Fruit fly (Drosophila melanogaster) whole organism, embryonic: ENCODE results near the gene CG11131.

Source experiments
- Bdp1 ChIP-seq: fragments of 200-800 bp; sonication (Bioruptor generic); optimal IDR thresholded peaks from 3 replicates; lab custom pipeline; 2016; ENCODE audit warnings: missing biosample characterization, missing genetic modification characterization
- CG11247 ChIP-seq: fragments of 200-800 bp; sonication (Bioruptor generic); IDR thresholded peaks from 2 replicates; pipeline ENCODE4 v1.3.6; 2022; ENCODE audit warnings: missing biosample characterization, missing genetic modification characterization
- CG12391 ChIP-seq: fragments of 200-800 bp; sonication (Bioruptor generic); optimal IDR thresholded peaks from 3 replicates; lab custom pipeline; 2018; ENCODE audit warnings: missing biosample characterization, mild to moderate bottlenecking, missing genetic modification characterization, moderate library complexity
- CG15514 ChIP-seq: fragments of 200-800 bp; sonication (Bioruptor generic); optimal IDR thresholded peaks from 3 replicates; lab custom pipeline; 2017; ENCODE audit warnings: missing biosample characterization, missing genetic modification characterization, mild to moderate bottlenecking, moderate library complexity, missing genetic modification reagents
- CG18619 ChIP-seq: fragments of 200-800 bp; sonication (Bioruptor generic); optimal IDR thresholded peaks from 3 replicates; lab custom pipeline; 2017; ENCODE audit warnings: missing biosample characterization, mild to moderate bottlenecking, missing genetic modification characterization
- CG2889 ChIP-seq: fragments of 200-800 bp; sonication (Bioruptor generic); IDR thresholded peaks from 3 replicates; pipeline ENCODE4 v1.3.6; 2022; ENCODE audit warnings: missing biosample characterization, missing genetic modification characterization
- CG3163 ChIP-seq: fragments of 200-800 bp; sonication (Bioruptor generic); optimal IDR thresholded peaks from 3 replicates; lab custom pipeline; 2016; ENCODE audit warnings: missing biosample characterization, missing genetic modification characterization
- CG34376 ChIP-seq: fragments of 200-800 bp; sonication (Bioruptor generic); optimal IDR thresholded peaks from 2 replicates; lab custom pipeline; 2018; ENCODE audit warnings: missing biosample characterization, mild to moderate bottlenecking, missing genetic modification characterization
- CG3995 ChIP-seq: fragments of 200-800 bp; sonication (Bioruptor generic); optimal IDR thresholded peaks from 3 replicates; lab custom pipeline; 2016; ENCODE audit warnings: missing biosample characterization, missing genetic modification characterization
- CG4617 ChIP-seq: fragments of 200-800 bp; sonication (Bioruptor generic); optimal IDR thresholded peaks from 3 replicates; lab custom pipeline; 2016; ENCODE audit warnings: missing biosample characterization, missing genetic modification characterization, borderline replicate concordance
- CG4854 ChIP-seq: fragments of 200-800 bp; sonication (Bioruptor generic); optimal IDR thresholded peaks from 2 replicates; lab custom pipeline; 2016; ENCODE audit warnings: missing biosample characterization, missing genetic modification characterization, inconsistent platforms
- CG5953 ChIP-seq: fragments of 200-800 bp; sonication (Bioruptor generic); IDR thresholded peaks from 2 replicates; pipeline ENCODE4 v1.3.6; 2022; ENCODE audit warnings: missing biosample characterization, missing genetic modification characterization
- CG8765 ChIP-seq: fragments of 200-800 bp; sonication (Bioruptor generic); IDR thresholded peaks from 2 replicates; pipeline ENCODE4 v1.3.6; 2022; ENCODE audit warnings: missing biosample characterization, missing genetic modification characterization
- CG8944 ChIP-seq: fragments of 200-800 bp; sonication (Bioruptor generic); optimal IDR thresholded peaks from 3 replicates; lab custom pipeline; 2016; ENCODE audit warnings: missing biosample characterization, missing genetic modification characterization
- CG9727 ChIP-seq: fragments of 200-800 bp; sonication (Bioruptor generic); optimal IDR thresholded peaks from 3 replicates; lab custom pipeline; 2017; ENCODE audit warnings: missing biosample characterization, mild to moderate bottlenecking, missing genetic modification characterization
- D ChIP-seq, 2 experiments: fragments of 200-800 bp in 1 of 2; fragments of >200 bp in 1 of 2; sonication (Bioruptor generic) in 1 of 2; optimal IDR thresholded peaks; 2 replicates in 1 of 2; 3 replicates in 1 of 2; lab custom pipeline; 2017; ENCODE audit warnings: mild to moderate bottlenecking in 1 of 2, missing biosample characterization in 1 of 2, missing genetic modification characterization in 1 of 2, missing genetic modification reagents in 1 of 2
- Deaf1 ChIP-seq: fragments of 200-800 bp; optimal IDR thresholded peaks from 3 replicates; lab custom pipeline; 2019; ENCODE audit warnings: missing biosample characterization, mild to moderate bottlenecking, missing genetic modification characterization, moderate library complexity
- Doc2 ChIP-seq: fragments of 200-800 bp; sonication (Bioruptor generic); IDR thresholded peaks from 2 replicates; pipeline ENCODE4 v1.3.6; 2022; ENCODE audit warnings: missing biosample characterization, missing genetic modification characterization
- Drgx ChIP-seq: fragments of 200-800 bp; sonication (Bioruptor generic); IDR thresholded peaks from 2 replicates; pipeline ENCODE4 v1.3.6; 2022; ENCODE audit warnings: missing biosample characterization, missing genetic modification characterization
- E2f2 ChIP-seq: fragments of 200-800 bp; sonication (Bioruptor generic); IDR thresholded peaks from 2 replicates; pipeline ENCODE4 v1.3.6; 2022; ENCODE audit warnings: missing biosample characterization, missing genetic modification characterization
- Eip74EF ChIP-seq, 2 experiments: fragments of 200-800 bp in 1 of 2; fragments of >200 bp in 1 of 2; sonication (Bioruptor generic) in 1 of 2; optimal IDR thresholded peaks; 2 replicates each; lab custom pipeline; 2017 to 2019; ENCODE audit warnings: missing biosample characterization in 2 of 2, missing genetic modification characterization in 2 of 2, mild to moderate bottlenecking in 1 of 2, moderate library complexity in 1 of 2
- HLH54F ChIP-seq: fragments of 200-800 bp; sonication (Bioruptor generic); optimal IDR thresholded peaks from 3 replicates; lab custom pipeline; 2016; ENCODE audit warnings: missing biosample characterization, missing genetic modification characterization
- Hr78 ChIP-seq, 2 experiments: fragments of 200-800 bp in 1 of 2; fragments of >200 bp in 1 of 2; sonication (Bioruptor generic) in 1 of 2; optimal IDR thresholded peaks; 2 replicates each; lab custom pipeline; 2017 to 2019; ENCODE audit warnings: missing biosample characterization in 2 of 2, missing genetic modification characterization in 2 of 2, mild to moderate bottlenecking in 1 of 2, moderate library complexity in 1 of 2
- Hsf ChIP-seq: fragments of 200-800 bp; sonication (Bioruptor generic); optimal IDR thresholded peaks from 3 replicates; lab custom pipeline; 2016; ENCODE audit warnings: missing biosample characterization, missing genetic modification characterization
- MESR4 ChIP-seq: fragments of 200-800 bp; sonication (Bioruptor generic); optimal IDR thresholded peaks from 2 replicates; lab custom pipeline; 2018; ENCODE audit warnings: missing biosample characterization, mild to moderate bottlenecking, missing genetic modification characterization, moderate library complexity
- Xbp1 ChIP-seq: fragments of 200-800 bp; sonication (Bioruptor generic); optimal IDR thresholded peaks from 3 replicates; lab custom pipeline; 2016; ENCODE audit warnings: missing biosample characterization, mild to moderate bottlenecking, missing genetic modification characterization
- ato ChIP-seq: fragments of 200-800 bp; sonication (Bioruptor generic); IDR thresholded peaks from 2 replicates; pipeline ENCODE4 v1.3.6; 2022; ENCODE audit warnings: missing biosample characterization, missing genetic modification characterization; ENCODE audit not compliant: partially characterized antibody
- bowl ChIP-seq: fragments of 200-800 bp; sonication (Bioruptor generic); IDR thresholded peaks from 2 replicates; pipeline ENCODE4 v1.3.6; 2022; ENCODE audit warnings: missing biosample characterization, missing genetic modification characterization
- btn ChIP-seq: fragments of 200-800 bp; sonication (Bioruptor generic); optimal IDR thresholded peaks from 2 replicates; lab custom pipeline; 2016; ENCODE audit warnings: missing biosample characterization, missing genetic modification characterization
- cas ChIP-seq: fragments of 200-800 bp; sonication (Bioruptor generic); IDR thresholded peaks from 2 replicates; pipeline ENCODE4 v1.3.6; 2022; ENCODE audit warnings: missing biosample characterization, missing genetic modification characterization
- ci ChIP-seq: fragments of 200-800 bp; sonication (Bioruptor generic); IDR thresholded peaks from 3 replicates; pipeline ENCODE4 v1.3.6; 2022; ENCODE audit warnings: missing biosample characterization, missing genetic modification characterization
- croc ChIP-seq: fragments of 200-800 bp; sonication (Bioruptor generic); conservative IDR thresholded peaks from 3 replicates; pipeline ENCODE4 v1.3.6; 2022; ENCODE audit warnings: missing biosample characterization, missing genetic modification characterization
- ems ChIP-seq: fragments of 200-800 bp; sonication (Bioruptor generic); optimal IDR thresholded peaks from 3 replicates; lab custom pipeline; 2016; ENCODE audit warnings: missing biosample characterization, missing genetic modification characterization
- en ChIP-seq: fragments of 200-800 bp; sonication (Bioruptor generic); optimal IDR thresholded peaks from 2 replicates; lab custom pipeline; 2016; ENCODE audit warnings: missing biosample characterization, missing genetic modification characterization
- ham ChIP-seq: fragments of 200-800 bp; sonication (Bioruptor generic); IDR thresholded peaks from 2 replicates; pipeline ENCODE4 v1.3.6; 2022; ENCODE audit warnings: missing biosample characterization, missing genetic modification characterization
- inv ChIP-seq: fragments of 200-800 bp; sonication (Bioruptor generic); IDR thresholded peaks from 2 replicates; pipeline ENCODE4 v1.3.6; 2022; ENCODE audit warnings: missing biosample characterization, missing genetic modification characterization; ENCODE audit not compliant: partially characterized antibody
- jigr1 ChIP-seq: fragments of 200-800 bp; sonication (Bioruptor generic); IDR thresholded peaks from 3 replicates; pipeline ENCODE4 v1.3.6; 2022; ENCODE audit warnings: missing biosample characterization, missing genetic modification characterization
- lbe ChIP-seq: fragments of 200-800 bp; sonication (Bioruptor generic); optimal IDR thresholded peaks from 2 replicates; lab custom pipeline; 2016; ENCODE audit warnings: missing biosample characterization, mild to moderate bottlenecking, missing genetic modification characterization
- lov ChIP-seq, 2 experiments: fragments of 200-800 bp in 1 of 2; fragments of >200 bp in 1 of 2; sonication (Bioruptor generic) in 1 of 2; IDR thresholded peaks in 1 of 2; optimal IDR thresholded peaks in 1 of 2; 2 replicates in 1 of 2; 3 replicates in 1 of 2; pipeline versions ENCODE4 v1.3.6 to Lab custom; 2017 to 2022; ENCODE audit warnings: missing biosample characterization in 1 of 2, missing genetic modification characterization in 1 of 2
- luna ChIP-seq: fragments of 200-800 bp; sonication (Bioruptor generic); optimal IDR thresholded peaks from 2 replicates; lab custom pipeline; 2016; ENCODE audit warnings: missing biosample characterization, missing genetic modification characterization
- otp ChIP-seq: fragments of 200-800 bp; sonication (Bioruptor generic); IDR thresholded peaks from 3 replicates; pipeline ENCODE4, ENCODE4 v1.3.6; 2022; ENCODE audit warnings: missing biosample characterization, missing genetic modification characterization
- pan ChIP-seq, 4 experiments: fragments of >200 bp in 3 of 4; fragments of 200-800 bp in 1 of 4; sonication (Bioruptor generic) in 1 of 4; optimal IDR thresholded peaks in 3 of 4; IDR thresholded peaks in 1 of 4; 2 replicates each; pipeline versions ENCODE4 v1.3.6 to Lab custom; 2017 to 2022; ENCODE audit warnings: missing biosample characterization in 2 of 4, missing genetic modification characterization in 2 of 4, mixed read lengths in 1 of 4
- phol ChIP-seq: fragments of 200-800 bp; sonication (Bioruptor generic); optimal IDR thresholded peaks from 3 replicates; lab custom pipeline; 2018; ENCODE audit warnings: missing biosample characterization, mild to moderate bottlenecking, missing genetic modification characterization, moderate library complexity
- pita ChIP-seq: fragments of 200-800 bp; sonication (Bioruptor generic); optimal IDR thresholded peaks from 2 replicates; lab custom pipeline; 2017; ENCODE audit warnings: missing biosample characterization, mild to moderate bottlenecking, missing genetic modification characterization
- repo ChIP-seq: fragments of 200-800 bp; sonication (Bioruptor generic); optimal IDR thresholded peaks from 2 replicates; lab custom pipeline; 2016; ENCODE audit warnings: missing biosample characterization, missing genetic modification characterization
- ssp ChIP-seq: fragments of 200-800 bp; sonication (Bioruptor generic); IDR thresholded peaks from 2 replicates; pipeline ENCODE4 v1.3.6; 2022; ENCODE audit warnings: missing biosample characterization, missing genetic modification characterization
- trem ChIP-seq: fragments of 200-800 bp; optimal IDR thresholded peaks from 3 replicates; lab custom pipeline; 2019; ENCODE audit warnings: missing biosample characterization, mild to moderate bottlenecking, missing genetic modification characterization, moderate library complexity
- usp ChIP-seq: fragments of >200 bp; optimal IDR thresholded peaks from 2 replicates; lab custom pipeline; 2017; ENCODE audit warnings: missing biosample characterization, missing genetic modification characterization

The CG11131 gene

dm6 chr3L:22864254-22865060 is 34.1 kb upstream of the CG11131 start, which contains the start of gene CG33170:
Gene CG33170, plus strand, starts transcription at chr3L:22864600.
- TF ChIP-seq en (GFP tag; lab: Kevin White, UChicago), result no peak
- TF ChIP-seq pita (GFP tag; lab: Kevin White, UChicago), result no peak
- no peak for TF ChIP-seq D (optimal IDR thresholded peaks at IDR 0.05; lab: Kevin White, UChicago)
- TF ChIP-seq D (GFP tag; optimal IDR thresholded peaks at IDR 0.05; lab: Kevin White, UChicago), result no peak
- TF ChIP-seq Hr78 (GFP tag; optimal IDR thresholded peaks at IDR 0.05; lab: Kevin White, UChicago), result no peak
- TF ChIP-seq ems (GFP tag; lab: Kevin White, UChicago), result no peak
- TF ChIP-seq pan (optimal IDR thresholded peaks at IDR 0.05; lab: Kevin White, UChicago), result no peak
- no peak for TF ChIP-seq pan (GFP tag; optimal IDR thresholded peaks at IDR 0.05 in 1 of 2, IDR thresholded peaks at IDR 0.05 in 1 of 2)
- TF ChIP-seq CG3995 (GFP tag; lab: Kevin White, UChicago), result no peak
- TF ChIP-seq Hsf (GFP tag; lab: Kevin White, UChicago), result no peak
- no peak for TF ChIP-seq CG2889 (GFP tag; lab: Robert Waterston, UW)
- no peak for TF ChIP-seq Doc2 (GFP tag; lab: Robert Waterston, UW)
- TF ChIP-seq ssp, result no peak
- no peak for TF ChIP-seq Eip74EF (GFP tag; optimal IDR thresholded peaks at IDR 0.05; lab: Kevin White, UChicago)
- TF ChIP-seq HLH54F (GFP tag; lab: Kevin White, UChicago), result no peak
- TF ChIP-seq CG4617, result no peak
- TF ChIP-seq Xbp1 (GFP tag; lab: Kevin White, UChicago), result no peak
- no peak for TF ChIP-seq Bdp1
- TF ChIP-seq repo (GFP tag; lab: Kevin White, UChicago), result no peak
- TF ChIP-seq CG15514 (GFP tag; lab: Kevin White, UChicago), result peak; percentile 45
- TF ChIP-seq otp (GFP tag; lab: Robert Waterston, UW), result no peak
- no peak for TF ChIP-seq CG5953 (GFP tag; lab: Robert Waterston, UW)
- TF ChIP-seq CG34376 (GFP tag; lab: Kevin White, UChicago), result peak; percentile 6
- TF ChIP-seq Drgx (GFP tag; lab: Robert Waterston, UW), result no peak
- TF ChIP-seq lbe, result no peak
- TF ChIP-seq croc (GFP tag; lab: Robert Waterston, UW), result no peak
- no peak for TF ChIP-seq CG3163
- no peak for TF ChIP-seq bowl
- TF ChIP-seq CG11247, result no peak
- TF ChIP-seq CG12391, result no peak
- TF ChIP-seq CG8944, result no peak
- no peak for TF ChIP-seq trem (tag; lab: Kevin White, UChicago)
- TF ChIP-seq CG8765 (GFP tag; lab: Robert Waterston, UW), result no peak
- TF ChIP-seq CG9727 (GFP tag; lab: Kevin White, UChicago), result no peak
- TF ChIP-seq CG18619 (GFP tag; lab: Kevin White, UChicago), result no peak
- TF ChIP-seq jigr1 (GFP tag; lab: Robert Waterston, UW), result no peak
- no peak for TF ChIP-seq usp (GFP tag; lab: Kevin White, UChicago)
- no peak for TF ChIP-seq cas (GFP tag; lab: Robert Waterston, UW)
- TF ChIP-seq inv (GFP tag; lab: Robert Waterston, UW), result no peak
- peak; percentile 9 for TF ChIP-seq phol (tag; lab: Kevin White, UChicago)
- no peak for TF ChIP-seq ato
- peak; percentile 93 for TF ChIP-seq Deaf1 (tag; lab: Kevin White, UChicago)
- TF ChIP-seq CG4854, result no peak
- TF ChIP-seq E2f2 (GFP tag; lab: Robert Waterston, UW), result no peak
- 0 out of 3 replicates have a peak, but pooled peaks have one; percentile 68 for TF ChIP-seq ci
- TF ChIP-seq lov (optimal IDR thresholded peaks at IDR 0.05; lab: Kevin White, UChicago), result no peak
- TF ChIP-seq lov (GFP tag; IDR thresholded peaks at IDR 0.05; lab: Robert Waterston, UW), result no peak
- TF ChIP-seq luna (GFP tag; lab: Kevin White, UChicago), result no peak
- no peak for TF ChIP-seq btn
- TF ChIP-seq MESR4, result no peak
- TF ChIP-seq ham (GFP tag; lab: Robert Waterston, UW), result no peak
